Worm (Caenorhabditis elegans): Measurements from ENCODE around the gene pcm-1.
A peak's percentile ranks its signal among the peaks of the same experiment; 100 is the strongest.

Gene pcm-1

DNA sequence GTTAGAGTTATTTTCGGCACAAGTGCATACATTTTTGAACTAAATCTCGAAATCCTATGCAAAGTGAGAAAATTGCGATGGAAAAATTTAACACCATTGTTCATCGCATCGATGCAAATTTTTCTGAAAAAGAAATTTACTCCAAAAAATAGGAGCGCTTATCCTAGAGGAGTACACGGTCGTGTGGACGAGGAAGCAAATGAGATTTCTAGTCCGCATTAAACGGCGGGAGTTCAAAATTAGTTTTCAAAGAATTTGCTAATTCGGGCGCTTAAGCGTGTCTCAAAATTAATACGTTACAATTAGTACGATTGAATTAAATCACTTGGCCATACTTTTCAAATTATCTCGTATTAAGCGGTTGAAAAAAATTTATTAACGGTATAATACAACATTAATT is 46.0 kb downstream of the pcm-1 start, which contains the start of gene lrpr-1:
Gene lrpr-1, minus strand, starts transcription at position 185 of the 400 bp plus-strand sequence.
- TF ChIP-seq sem-4 (tag; optimal IDR thresholded peaks at IDR 0.05): peak; percentile 36
- TF ChIP-seq nhr-25 (tag; optimal IDR thresholded peaks at IDR 0.05): no peak
- peak; percentile 41 for TF ChIP-seq snpc-4 (tag; optimal IDR thresholded peaks at IDR 0.05)
- TF ChIP-seq nhr-6 (tag; optimal IDR thresholded peaks at IDR 0.05): peak; percentile 69
- peak; percentile 75 for TF ChIP-seq lin-13 (GFP tag; optimal IDR thresholded peaks at IDR 0.05)
- TF ChIP-seq sma-9 (GFP tag; optimal IDR thresholded peaks at IDR 0.05): peak; percentile 93
- no peak for TF ChIP-seq sma-9 (tag; optimal IDR thresholded peaks at IDR 0.05)
- peak; percentile 74 for TF ChIP-seq crh-2 (tag; optimal IDR thresholded peaks at IDR 0.05)
- TF ChIP-seq R02D3.7 (tag; optimal IDR thresholded peaks at IDR 0.05): peak; percentile 50
- TF ChIP-seq unc-55 (GFP tag; optimal IDR thresholded peaks at IDR 0.05): peak; percentile 86
- no peak for TF ChIP-seq alr-1 (tag; optimal IDR thresholded peaks at IDR 0.05)
- peak; percentile 62 for TF ChIP-seq nhr-21 (tag; optimal IDR thresholded peaks at IDR 0.05)
- TF ChIP-seq lsy-2 (tag; optimal IDR thresholded peaks at IDR 0.05): peak; percentile 75 to 91
- no peak for TF ChIP-seq dmd-4 (tag; optimal IDR thresholded peaks at IDR 0.05)
- TF ChIP-seq mab-5 (tag; optimal IDR thresholded peaks at IDR 0.05): peak; percentile 60
- TF ChIP-seq ztf-4 (tag; optimal IDR thresholded peaks at IDR 0.05): no peak
- TF ChIP-seq ceh-82 (tag; optimal IDR thresholded peaks at IDR 0.05): peak; percentile 11
- no peak for TF ChIP-seq ztf-11 (tag; optimal IDR thresholded peaks at IDR 0.05)
- TF ChIP-seq nhr-77 (tag; optimal IDR thresholded peaks at IDR 0.05): no peak
- peak; percentile 14 for TF ChIP-seq blmp-1 (tag; optimal IDR thresholded peaks at IDR 0.05; ENCODE audit: insufficient read depth)
- TF ChIP-seq sma-3 (GFP tag; optimal IDR thresholded peaks at IDR 0.05): peak; percentile 88
- peak; percentile 53 for TF ChIP-seq egl-27 (tag; optimal IDR thresholded peaks at IDR 0.05)
- TF ChIP-seq nhr-237 (tag; optimal IDR thresholded peaks at IDR 0.05): no peak
- peak; percentile 99 for TF ChIP-seq gmeb-1 (tag; optimal IDR thresholded peaks at IDR 0.05)
- TF ChIP-seq lin-11 (tag; optimal IDR thresholded peaks at IDR 0.05): peak; percentile 14
- peak; percentile 14 for TF ChIP-seq Y55F3AM.14 (GFP tag; optimal IDR thresholded peaks at IDR 0.05)
- TF ChIP-seq C34F6.9 (tag; optimal IDR thresholded peaks at IDR 0.05): peak; percentile 82
- peak; percentile 94; the same call in 1 of the 2 replicates for TF ChIP-seq ztf-1 (GFP tag; conservative IDR thresholded peaks at IDR 0.05)

DNA sequence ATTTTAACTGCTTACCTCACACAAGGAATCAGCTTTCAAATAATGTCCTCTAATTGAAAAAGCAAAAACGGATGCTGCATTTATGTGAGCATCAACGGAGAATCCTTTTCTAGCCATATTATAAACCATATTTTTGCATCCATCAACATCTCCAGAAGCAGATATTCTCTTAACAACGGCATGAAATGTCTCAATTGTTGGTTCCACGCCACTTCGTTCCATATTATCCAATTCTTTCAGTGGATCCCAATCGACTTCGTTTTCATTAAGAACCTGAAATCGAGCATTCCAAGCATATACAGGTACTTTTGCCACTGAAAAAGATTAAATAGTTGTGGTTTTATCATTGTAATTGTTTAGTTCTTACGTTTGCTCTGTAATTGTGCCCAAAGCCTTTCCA is 46.8 kb downstream of the pcm-1 start:
- no peak for TF ChIP-seq egl-27 (tag; optimal IDR thresholded peaks at IDR 0.05)

DNA sequence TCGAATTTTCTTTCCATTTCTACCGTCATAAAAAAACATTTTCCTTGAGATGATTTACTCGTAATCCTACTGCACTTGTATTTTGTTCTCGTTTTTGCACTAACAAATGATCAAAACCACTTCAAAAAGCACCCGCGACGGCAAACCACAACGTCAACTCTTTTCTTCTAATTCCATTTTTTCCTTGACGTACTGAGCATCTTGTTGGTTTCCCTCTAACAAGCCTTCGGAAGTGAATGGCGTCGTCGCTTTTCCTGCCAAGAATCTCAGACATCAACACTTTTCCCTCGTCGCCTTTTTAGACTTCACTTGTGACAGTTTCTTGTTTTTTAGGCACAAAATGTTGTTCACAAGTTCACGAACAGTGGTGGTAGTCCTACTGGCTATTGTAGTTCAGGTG is 51.3 kb downstream of the pcm-1 start, which contains the start of gene C04E6.13:
Gene C04E6.13, plus strand, starts transcription at position 301 of the 400 bp plus-strand sequence.
- TF ChIP-seq ceh-16 (tag; optimal IDR thresholded peaks at IDR 0.05): no peak
- no peak for TF ChIP-seq unc-39 (tag; optimal IDR thresholded peaks at IDR 0.05)
- no peak for TF ChIP-seq nhr-129 (tag; optimal IDR thresholded peaks at IDR 0.05)
- TF ChIP-seq blmp-1 (tag; optimal IDR thresholded peaks at IDR 0.05; ENCODE audit: insufficient read depth): no peak
- TF ChIP-seq C34F6.9 (tag; optimal IDR thresholded peaks at IDR 0.05): no peak
- TF ChIP-seq unc-62 (GFP tag; optimal IDR thresholded peaks at IDR 0.05): no peak
- no peak for TF ChIP-seq crh-2 (tag; optimal IDR thresholded peaks at IDR 0.05)
- TF ChIP-seq dmd-4 (tag; optimal IDR thresholded peaks at IDR 0.05): no peak
- TF ChIP-seq gmeb-1 (tag; optimal IDR thresholded peaks at IDR 0.05): no peak
- TF ChIP-seq nhr-11 (tag; optimal IDR thresholded peaks at IDR 0.05): no peak
- TF ChIP-seq skn-1 (tag; optimal IDR thresholded peaks at IDR 0.05): no peak
- no peak for TF ChIP-seq snpc-4 (tag; optimal IDR thresholded peaks at IDR 0.05)
